Fruit fly (Drosophila melanogaster) whole organism, prepupa: ENCODE data around the gene CG4041.

ENCODE experiments used
- CG10631 ChIP-seq: fragments of 200-800 bp; sonication (Bioruptor generic); optimal IDR thresholded peaks from 2 replicates; lab custom pipeline; 2016; ENCODE audit warnings: missing biosample characterization, missing genetic modification characterization
- CG10669 ChIP-seq: fragments of 200-800 bp; sonication (Bioruptor generic); optimal IDR thresholded peaks from 3 replicates; lab custom pipeline; 2018; ENCODE audit warnings: missing biosample characterization, mild to moderate bottlenecking, missing genetic modification characterization, moderate library complexity
- CG11294 ChIP-seq: fragments of 200-800 bp; sonication (Bioruptor generic); IDR thresholded peaks from 2 replicates; pipeline ENCODE4 v1.3.6; 2022; ENCODE audit warnings: missing biosample characterization, missing genetic modification characterization
- CG1621 ChIP-seq: fragments of 200-800 bp; sonication (Bioruptor generic); optimal IDR thresholded peaks from 3 replicates; lab custom pipeline; 2018; ENCODE audit warnings: missing biosample characterization, mild to moderate bottlenecking, missing genetic modification characterization
- CG3032 ChIP-seq: fragments of 200-800 bp; optimal IDR thresholded peaks from 2 replicates; lab custom pipeline; 2019; ENCODE audit warnings: missing biosample characterization, mild to moderate bottlenecking, missing genetic modification characterization, moderate library complexity
- CG31627 ChIP-seq: fragments of 200-800 bp; sonication (Bioruptor generic); optimal IDR thresholded peaks from 3 replicates; lab custom pipeline; 2016; ENCODE audit warnings: missing biosample characterization, missing genetic modification characterization
- CG32006 ChIP-seq: fragments of 200-800 bp; sonication (Bioruptor generic); optimal IDR thresholded peaks from 3 replicates; lab custom pipeline; 2017; ENCODE audit warnings: missing biosample characterization, mild to moderate bottlenecking, missing genetic modification characterization
- CG34406 ChIP-seq: fragments of 200-800 bp; sonication (Bioruptor generic); optimal IDR thresholded peaks from 3 replicates; lab custom pipeline; 2016; ENCODE audit warnings: missing biosample characterization, missing genetic modification characterization
- CG4318 ChIP-seq: fragments of 200-800 bp; sonication (Bioruptor generic); optimal IDR thresholded peaks from 3 replicates; lab custom pipeline; 2017; ENCODE audit warnings: missing biosample characterization, mild to moderate bottlenecking, missing genetic modification characterization
- CG6163 ChIP-seq: fragments of 200-800 bp; sonication (Bioruptor generic); IDR thresholded peaks from 3 replicates; pipeline ENCODE4 v1.3.6; 2022; ENCODE audit warnings: missing biosample characterization, missing genetic modification characterization
- CG6276 ChIP-seq: fragments of 200-800 bp; sonication (Bioruptor generic); optimal IDR thresholded peaks from 2 replicates; lab custom pipeline; 2017; ENCODE audit warnings: missing biosample characterization, mild to moderate bottlenecking, missing genetic modification characterization
- CG6792 ChIP-seq: fragments of 200-800 bp; sonication (Bioruptor generic); optimal IDR thresholded peaks from 3 replicates; lab custom pipeline; 2016; ENCODE audit warnings: missing biosample characterization, missing genetic modification characterization
- CG6808 ChIP-seq: fragments of 200-800 bp; sonication (Bioruptor generic); optimal IDR thresholded peaks from 3 replicates; lab custom pipeline; 2017; ENCODE audit warnings: missing biosample characterization, missing genetic modification characterization, mild to moderate bottlenecking, moderate library complexity, missing genetic modification reagents
- CG7368 ChIP-seq: fragments of 200-800 bp; sonication (Bioruptor generic); optimal IDR thresholded peaks from 3 replicates; lab custom pipeline; 2016; ENCODE audit warnings: missing biosample characterization, missing genetic modification characterization
- CG8632 ChIP-seq: fragments of 200-800 bp; sonication (Bioruptor generic); optimal IDR thresholded peaks from 3 replicates; lab custom pipeline; 2016; ENCODE audit warnings: missing biosample characterization, missing genetic modification characterization
- CG9139 ChIP-seq: fragments of 200-800 bp; sonication (Bioruptor generic); optimal IDR thresholded peaks from 3 replicates; lab custom pipeline; 2017; ENCODE audit warnings: missing biosample characterization, mild to moderate bottlenecking, missing genetic modification characterization
- Eip75B ChIP-seq: fragments of 200-800 bp; sonication (Bioruptor generic); optimal IDR thresholded peaks from 3 replicates; lab custom pipeline; 2016; ENCODE audit warnings: missing biosample characterization, missing genetic modification characterization
- Eip78C ChIP-seq: fragments of 200-800 bp; sonication (Bioruptor generic); peaks from one replicate; lab custom pipeline; 2016; ENCODE audit warnings: missing biosample characterization, missing genetic modification characterization
- Eip93F ChIP-seq: fragments of 200-800 bp; sonication (Bioruptor generic); optimal IDR thresholded peaks from 2 replicates; lab custom pipeline; 2016; ENCODE audit warnings: missing biosample characterization, mild to moderate bottlenecking, missing genetic modification characterization
- Ets96B ChIP-seq: fragments of 200-800 bp; optimal IDR thresholded peaks from 2 replicates; lab custom pipeline; 2019; ENCODE audit warnings: missing biosample characterization, mild to moderate bottlenecking, missing genetic modification characterization, moderate library complexity
- Gug ChIP-seq: fragments of 200-800 bp; sonication (Bioruptor generic); IDR thresholded peaks from 2 replicates; pipeline ENCODE4 v1.3.6; 2022; ENCODE audit warnings: missing biosample characterization, missing genetic modification characterization
- Hr38 ChIP-seq: sonication (Bioruptor generic); optimal IDR thresholded peaks from 2 replicates; lab custom pipeline; 2016; ENCODE audit warnings: missing biosample characterization, missing genetic modification characterization
- Hr39 ChIP-seq: fragments of 200-800 bp; sonication (Bioruptor generic); optimal IDR thresholded peaks from 2 replicates; lab custom pipeline; 2016; ENCODE audit warnings: missing biosample characterization, missing genetic modification characterization
- Hr4 ChIP-seq: fragments of 200-800 bp; sonication (Bioruptor generic); optimal IDR thresholded peaks from 3 replicates; lab custom pipeline; 2016; ENCODE audit warnings: missing biosample characterization, missing genetic modification characterization
- Lpt ChIP-seq: fragments of 200-800 bp; sonication (Bioruptor generic); optimal IDR thresholded peaks from 3 replicates; lab custom pipeline; 2016; ENCODE audit warnings: missing biosample characterization, missing genetic modification characterization
- Met ChIP-seq: fragments of 200-800 bp; sonication (Bioruptor generic); optimal IDR thresholded peaks from 3 replicates; lab custom pipeline; 2016; ENCODE audit warnings: missing biosample characterization, missing genetic modification characterization
- OdsH ChIP-seq: fragments of 200-800 bp; sonication (Bioruptor generic); optimal IDR thresholded peaks from 3 replicates; lab custom pipeline; 2016; ENCODE audit warnings: missing biosample characterization, missing genetic modification characterization
- Sox102F ChIP-seq: fragments of 200-800 bp; sonication (Bioruptor generic); optimal IDR thresholded peaks from 2 replicates; lab custom pipeline; 2016; ENCODE audit warnings: missing biosample characterization, mild to moderate bottlenecking, missing genetic modification characterization
- cyc ChIP-seq: fragments of 200-800 bp; sonication (Bioruptor generic); optimal IDR thresholded peaks from 3 replicates; lab custom pipeline; 2016; ENCODE audit warnings: missing biosample characterization, missing genetic modification characterization
- dac ChIP-seq: fragments of 200-800 bp; sonication (Bioruptor generic); optimal IDR thresholded peaks from 2 replicates; lab custom pipeline; 2017; ENCODE audit warnings: missing biosample characterization, mild to moderate bottlenecking, missing genetic modification characterization
- dsx ChIP-seq: fragments of 200-800 bp; optimal IDR thresholded peaks from 3 replicates; lab custom pipeline; 2019; ENCODE audit warnings: missing biosample characterization, mild to moderate bottlenecking, missing genetic modification characterization, moderate library complexity; ENCODE audit not compliant: poor library complexity, severe bottlenecking
- eg ChIP-seq: fragments of 200-800 bp; sonication (Bioruptor generic); IDR thresholded peaks from 3 replicates; pipeline ENCODE4 v1.3.6; 2022; ENCODE audit warnings: missing biosample characterization, missing genetic modification characterization
- fd59A ChIP-seq: fragments of 200-800 bp; sonication (Bioruptor generic); optimal IDR thresholded peaks from 2 replicates; lab custom pipeline; 2017; ENCODE audit warnings: missing biosample characterization, mild to moderate bottlenecking, missing genetic modification characterization, missing genetic modification reagents
- fd85E ChIP-seq: fragments of 200-800 bp; sonication (Bioruptor generic); optimal IDR thresholded peaks from 3 replicates; lab custom pipeline; 2016; ENCODE audit warnings: missing biosample characterization, missing genetic modification characterization
- lz ChIP-seq: fragments of 200-800 bp; sonication (Bioruptor generic); optimal IDR thresholded peaks from 3 replicates; lab custom pipeline; 2016; ENCODE audit warnings: missing biosample characterization, missing genetic modification characterization
- net ChIP-seq: fragments of 200-800 bp; sonication (Bioruptor generic); optimal IDR thresholded peaks from 3 replicates; lab custom pipeline; 2016; ENCODE audit warnings: missing biosample characterization, missing genetic modification characterization
- pdm3 ChIP-seq: fragments of 200-800 bp; sonication (Bioruptor generic); optimal IDR thresholded peaks from 3 replicates; lab custom pipeline; 2016; ENCODE audit warnings: missing biosample characterization, missing genetic modification characterization
- salr ChIP-seq, 2 experiments: fragments of 200-800 bp; sonication (Bioruptor generic); optimal IDR thresholded peaks; 3 replicates each; lab custom pipeline; 2016 to 2018; ENCODE audit warnings: missing biosample characterization in 2 of 2, missing genetic modification characterization in 2 of 2, mild to moderate bottlenecking in 1 of 2
- spab ChIP-seq: fragments of 200-800 bp; sonication (Bioruptor generic); optimal IDR thresholded peaks from 2 replicates; lab custom pipeline; 2017; ENCODE audit warnings: missing biosample characterization, mild to moderate bottlenecking, missing genetic modification characterization, missing genetic modification reagents
- ss ChIP-seq, 2 experiments: fragments of 200-800 bp; sonication (Bioruptor generic); optimal IDR thresholded peaks; 2 replicates in 1 of 2; 3 replicates in 1 of 2; lab custom pipeline; 2017 to 2018; ENCODE audit warnings: mild to moderate bottlenecking in 2 of 2, missing biosample characterization in 2 of 2, missing genetic modification characterization in 2 of 2, moderate library complexity in 1 of 2
- topi ChIP-seq: fragments of 200-800 bp; sonication (Bioruptor generic); optimal IDR thresholded peaks from 3 replicates; lab custom pipeline; 2016; ENCODE audit warnings: missing biosample characterization, missing genetic modification characterization
- vri ChIP-seq: fragments of 200-800 bp; sonication (Bioruptor generic); optimal IDR thresholded peaks from 3 replicates; lab custom pipeline; 2016; ENCODE audit warnings: missing biosample characterization, mild to moderate bottlenecking, missing genetic modification characterization

CG4041 gene

dm6 chrX:4919040-4919881 is 1.0 kb upstream of the CG4041 start (continued):
- TF ChIP-seq net (GFP tag; lab: Kevin White, UChicago) (peak; percentile 88), CG10669 (GFP tag; lab: Kevin White, UChicago) (peak; percentile 80), Hr39 (GFP tag; lab: Kevin White, UChicago) (peak; percentile 63), Sox102F (GFP tag; lab: Kevin White, UChicago) (peak; percentile 51), CG10631 (GFP tag; lab: Kevin White, UChicago) (peak; percentile 78), CG6276 (peak; percentile 81), Met (GFP tag; lab: Kevin White, UChicago) (peak; percentile 60), eg (GFP tag; lab: Robert Waterston, UW) (peak; percentile 95), CG1621 (tag; lab: Kevin White, UChicago) (peak; percentile 80), CG32006 (peak; percentile 90), cyc (GFP tag; lab: Kevin White, UChicago) (peak; percentile 69), Hr4 (GFP tag; lab: Kevin White, UChicago) (peak; percentile 89), CG6163 (GFP tag; lab: Robert Waterston, UW) (peak; percentile 95), Eip75B (GFP tag; lab: Kevin White, UChicago) (peak; percentile 86), CG31627 (GFP tag; lab: Kevin White, UChicago) (peak; percentile 63), Hr38 (GFP tag; lab: Kevin White, UChicago) (no peak), CG34406 (GFP tag; lab: Kevin White, UChicago) (peak; percentile 74), CG6808 (GFP tag; lab: Kevin White, UChicago) (peak; percentile 73), Ets96B (tag; lab: Kevin White, UChicago) (peak; percentile 75)

dm6 chrX:4912370-4912769 is 5.9 kb downstream of the CG4041 start:
- TF ChIP-seq eg (GFP tag; lab: Robert Waterston, UW) (0 out of 3 replicates have a peak, but pooled peaks have one; percentile 6), Lpt (GFP tag; lab: Kevin White, UChicago) (no peak), CG9139 (GFP tag; lab: Kevin White, UChicago) (no peak), Hr39 (GFP tag; lab: Kevin White, UChicago) (no peak), Eip78C (GFP tag; lab: Kevin White, UChicago) (peak; percentile 62), Gug (GFP tag; lab: Robert Waterston, UW) (no peak)
- TF ChIP-seq, all 60 proteins: peak for 2

dm6 chrX:4911765-4912245 is 6.4 kb downstream of the CG4041 start:
- TF ChIP-seq CG6792 (GFP tag; lab: Kevin White, UChicago) (peak; percentile 79), CG34406 (GFP tag; lab: Kevin White, UChicago) (peak; percentile 76), Gug (GFP tag; lab: Robert Waterston, UW) (peak; percentile 73), CG3032 (peak; percentile 77), fd85E (GFP tag; lab: Kevin White, UChicago) (no peak), OdsH (GFP tag; lab: Kevin White, UChicago) (peak; percentile 71), dsx (peak; percentile 78), fd59A (GFP tag; lab: Kevin White, UChicago) (peak; percentile 64), CG4318 (peak; percentile 63), lz (GFP tag; lab: Kevin White, UChicago) (peak; percentile 62), CG8632 (GFP tag; lab: Kevin White, UChicago) (peak; percentile 81), CG7368 (GFP tag; lab: Kevin White, UChicago) (peak; percentile 43), CG6276 (peak; percentile 87), net (GFP tag; lab: Kevin White, UChicago) (peak; percentile 73), Eip78C (GFP tag; lab: Kevin White, UChicago) (peak; percentile 89), CG1621 (tag; lab: Kevin White, UChicago) (peak; percentile 52), eg (GFP tag; lab: Robert Waterston, UW) (peak; percentile 52), Ets96B (tag; lab: Kevin White, UChicago) (peak; percentile 81), topi (GFP tag; lab: Kevin White, UChicago) (peak; percentile 81), Lpt (GFP tag; lab: Kevin White, UChicago) (peak; percentile 82), pdm3 (GFP tag; lab: Kevin White, UChicago) (peak; percentile 81), dac (GFP tag; lab: Kevin White, UChicago) (peak; percentile 69), CG31627 (GFP tag; lab: Kevin White, UChicago) (peak; percentile 66), ss (GFP tag; optimal IDR thresholded peaks at IDR 0.05; lab: Kevin White, UChicago) (peak; percentile 94 to 96), spab (GFP tag; lab: Kevin White, UChicago) (peak; percentile 80), CG11294 (GFP tag; lab: Robert Waterston, UW) (peak; percentile 20; the same call in 1 of the 2 replicates), Eip93F (GFP tag; lab: Kevin White, UChicago) (peak; percentile 49), vri (GFP tag; lab: Kevin White, UChicago) (peak; percentile 36), Hr4 (GFP tag; lab: Kevin White, UChicago) (peak; percentile 73), CG6808 (GFP tag; lab: Kevin White, UChicago) (peak; percentile 87), Hr39 (GFP tag; lab: Kevin White, UChicago) (peak; percentile 65), salr (GFP tag; optimal IDR thresholded peaks at IDR 0.05; lab: Kevin White, UChicago) (peak; percentile 51 to 87)
